Worm (Caenorhabditis elegans): ENCODE data around the gene sph-1.
A peak's percentile ranks its signal among the peaks of the same experiment; 100 is the strongest.

- TF ChIP-seq cog-1 (tag; optimal IDR thresholded peaks at IDR 0.05), result peak; percentile 57
- no peak for TF ChIP-seq T22C8.4 (GFP tag; IDR thresholded peaks at IDR 0.05)
- TF ChIP-seq ztf-23 (GFP tag; IDR thresholded peaks at IDR 0.05), result no peak
- no peak for TF ChIP-seq med-1 (GFP tag; optimal IDR thresholded peaks at IDR 0.05; ENCODE audit: insufficient read depth)
- no peak for TF ChIP-seq klf-2 (GFP tag; conservative IDR thresholded peaks at IDR 0.05)
- no peak for TF ChIP-seq tab-1 (GFP tag; IDR thresholded peaks at IDR 0.05)
- no peak for TF ChIP-seq flt-1 (GFP tag; IDR thresholded peaks at IDR 0.05)
These were observed 36.9 kb upstream of the sph-1 start for ce11 chrIV:8170264-8170663.
